Worm (Caenorhabditis elegans): ENCODE measurements around the gene col-20.

DNA sequence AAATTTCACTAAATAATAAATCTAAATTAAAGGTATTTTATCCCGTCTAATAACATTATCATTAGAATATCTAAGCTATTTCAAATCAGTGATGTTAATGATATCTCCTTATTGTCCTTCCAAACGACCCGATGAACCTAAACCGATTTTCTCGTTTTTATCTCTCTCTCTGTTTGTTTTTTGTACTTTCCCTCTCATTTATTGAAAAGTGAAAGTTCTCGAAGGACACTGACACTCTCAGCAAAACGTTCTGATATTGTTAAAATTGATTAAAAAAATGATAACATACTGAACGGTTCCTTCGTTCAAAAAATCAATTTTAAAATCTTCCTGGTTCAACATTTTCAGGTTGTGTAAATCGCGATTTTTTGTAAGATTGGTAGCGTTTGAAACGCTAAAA lies 5.5 kb upstream of the col-20 start, which contains the start of gene F11G11.13:
- TF ChIP-seq gmeb-1 (tag; optimal IDR thresholded peaks at IDR 0.05) (no peak), ceh-82 (tag; optimal IDR thresholded peaks at IDR 0.05) (no peak), ZK546.5 (tag; optimal IDR thresholded peaks at IDR 0.05) (no peak), aly-2 (tag; optimal IDR thresholded peaks at IDR 0.05) (no peak), blmp-1 (tag; optimal IDR thresholded peaks at IDR 0.05; ENCODE audit: insufficient read depth) (peak; percentile 97), nhr-11 (tag; optimal IDR thresholded peaks at IDR 0.05) (no peak), nhr-23 (tag; optimal IDR thresholded peaks at IDR 0.05) (no peak), nhr-237 (tag; optimal IDR thresholded peaks at IDR 0.05) (no peak), ztf-11 (tag; optimal IDR thresholded peaks at IDR 0.05) (no peak), dmd-4 (tag; optimal IDR thresholded peaks at IDR 0.05) (no peak), zag-1 (tag; optimal IDR thresholded peaks at IDR 0.05) (no peak), ama-1 (optimal IDR thresholded peaks at IDR 0.05) (no peak), Y55F3AM.14 (GFP tag; optimal IDR thresholded peaks at IDR 0.05) (no peak), unc-62 (GFP tag; optimal IDR thresholded peaks at IDR 0.05) (no peak)

Data from whole organism, L2 larva.